Fruit fly (Drosophila melanogaster) S2 (cell line): ENCODE results near the gene Est-Q.
A peak's percentile ranks its signal among the peaks of the same experiment; 100 is the strongest.

Experiments
- CG8478 ChIP-seq: fragments of >200 bp; optimal IDR thresholded peaks from 2 replicates; lab custom pipeline; 2018
- CTCF ChIP-seq, 2 experiments: fragments of >200 bp; optimal IDR thresholded peaks; 2 replicates each; lab custom pipeline; 2018

Est-Q gene

DNA sequence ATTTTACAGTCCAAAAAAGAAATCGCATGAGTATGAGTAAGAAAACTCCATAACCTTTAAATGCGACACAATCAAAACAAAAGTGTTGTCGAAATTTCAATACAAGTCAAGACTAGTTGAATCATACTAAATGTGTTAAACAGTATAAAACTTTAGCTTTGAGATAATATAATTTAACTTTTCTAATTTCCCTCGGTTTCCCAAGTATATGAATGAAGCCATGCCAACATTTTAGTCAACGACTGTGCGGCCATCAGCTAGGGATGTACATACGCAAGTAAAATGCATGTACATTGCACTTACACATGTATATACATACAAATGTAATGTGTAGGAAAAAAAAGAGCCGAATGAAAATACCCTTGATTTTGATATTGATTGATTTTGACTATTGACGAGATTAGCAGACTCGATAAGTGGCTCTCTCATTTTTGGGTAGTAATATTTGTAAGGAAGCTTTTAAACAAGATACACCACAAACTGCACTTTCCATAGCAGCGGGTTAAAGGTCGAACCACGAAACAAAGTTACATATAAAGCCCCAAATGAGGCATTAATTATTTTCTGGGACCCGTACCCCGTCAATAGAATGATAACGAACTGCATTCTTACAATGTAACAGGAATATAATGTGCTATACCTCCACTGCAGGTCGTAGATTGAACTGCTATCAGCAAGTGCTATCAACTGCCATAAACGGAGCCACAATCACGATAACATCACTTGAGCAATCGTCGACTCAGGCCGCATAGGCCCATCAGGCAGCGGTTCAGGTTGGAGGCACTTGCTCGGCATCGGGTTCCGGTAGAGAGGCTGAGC lies 23.1 kb downstream of the Est-Q start:
- no peak for TF ChIP-seq CG8478 (lab: Kevin White, UChicago)
- no peak for TF ChIP-seq CTCF (optimal IDR thresholded peaks at IDR 0.05; lab: Kevin White, UChicago)

DNA sequence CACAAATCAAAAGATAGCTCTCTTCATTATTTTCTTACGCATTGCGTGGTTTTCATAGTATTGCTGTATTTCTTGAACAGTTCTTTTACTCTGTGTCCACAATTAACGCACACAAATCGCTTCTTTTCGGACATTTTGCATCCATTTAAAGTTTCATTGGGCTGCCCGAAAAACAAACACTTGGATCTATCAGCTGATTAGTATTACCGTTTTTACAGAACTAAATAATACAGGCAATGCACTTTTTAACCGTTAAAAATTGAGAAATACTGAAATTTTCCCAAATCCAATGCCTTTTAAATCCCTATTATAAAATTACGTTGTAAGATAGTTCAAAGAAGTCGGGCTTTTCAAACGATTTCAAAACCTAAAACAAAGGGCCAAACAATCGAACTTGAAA lies 27.9 kb downstream of the Est-Q start, which contains the start of gene Arv1:
Gene Arv1, minus strand, starts transcription at position 226 of the 400 bp plus-strand sequence.
- no peak for TF ChIP-seq CTCF (optimal IDR thresholded peaks at IDR 0.05; lab: Kevin White, UChicago)
- no peak for TF ChIP-seq CG8478 (lab: Kevin White, UChicago)

DNA sequence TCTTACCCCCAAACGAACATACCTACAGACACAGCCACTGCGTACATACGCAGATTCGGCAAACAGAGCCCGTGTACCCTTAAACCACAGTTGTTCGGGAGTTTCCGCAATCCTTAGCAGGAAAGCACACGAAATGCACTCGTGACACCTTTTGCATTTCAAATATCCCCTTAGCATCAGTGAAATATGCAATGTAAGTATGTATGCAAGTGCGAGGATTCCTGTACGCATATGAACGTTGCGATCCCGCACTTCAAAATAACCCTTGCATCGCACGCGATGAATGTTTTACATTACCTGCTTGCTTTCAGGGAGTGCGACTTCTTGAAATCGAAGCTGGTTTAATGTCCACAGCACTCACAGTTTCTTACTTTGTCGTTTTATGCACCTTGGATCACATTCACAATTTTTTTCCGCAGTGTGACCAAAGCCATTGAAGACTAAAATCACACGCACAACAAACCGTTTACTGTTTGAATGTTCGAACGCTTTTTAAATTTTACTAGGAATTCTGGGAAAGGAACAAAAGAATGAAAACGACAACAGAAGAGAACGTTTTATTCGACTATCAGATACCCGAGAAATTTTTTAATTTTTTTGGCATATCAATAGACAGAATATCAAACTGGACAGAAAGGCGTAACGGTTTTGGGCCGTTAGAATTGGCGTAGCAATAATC lies 32.2 kb downstream of the Est-Q start, which contains the start of gene Mkrn1:
Gene Mkrn1, minus strand, starts transcription at position 444 of the 679 bp plus-strand sequence.
- TF ChIP-seq CTCF (optimal IDR thresholded peaks at IDR 0.05; lab: Kevin White, UChicago) (peak in 1 of 2 experiments; percentile 40), CG8478 (lab: Kevin White, UChicago) (no peak)

DNA sequence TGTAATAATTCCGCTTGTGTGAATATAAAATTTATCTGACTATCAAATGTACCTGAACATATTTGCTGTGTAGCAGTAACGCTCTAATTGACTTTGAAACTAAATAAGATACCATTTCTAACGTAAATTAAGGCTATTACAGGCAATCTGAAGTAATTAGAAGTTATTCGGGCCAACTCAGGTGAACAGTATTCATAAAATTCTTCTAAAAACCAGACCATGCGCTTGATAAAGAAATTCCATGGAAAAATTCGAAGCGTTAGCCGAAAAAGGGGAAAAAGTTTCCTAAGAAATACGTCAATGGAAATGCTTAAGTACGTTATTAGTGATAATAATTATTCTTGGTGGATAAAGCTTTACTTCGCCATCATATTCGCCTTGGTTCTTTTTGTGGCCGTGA lies 33.1 kb downstream of the Est-Q start, which contains the start of gene ppk5:
Gene ppk5, plus strand, starts transcription at position 301 of the 400 bp plus-strand sequence.
- no peak for TF ChIP-seq CTCF (optimal IDR thresholded peaks at IDR 0.05; lab: Kevin White, UChicago)
- no peak for TF ChIP-seq CG8478 (lab: Kevin White, UChicago)

- TF ChIP-seq CG8478 (lab: Kevin White, UChicago): no peak
- TF ChIP-seq CTCF (optimal IDR thresholded peaks at IDR 0.05; lab: Kevin White, UChicago): peak; percentile 39 to 50
These were observed 35.6 kb downstream of the Est-Q start, which contains the start of gene Rpn10 for dm6 chr3L:21536857-21537256. Gene Rpn10 (plus strand): TSS chr3L:21537000.

dm6 chr3L:21538893-21539244 lies 37.6 kb downstream of the Est-Q start:
- no peak for TF ChIP-seq CG8478 (lab: Kevin White, UChicago)
- no peak for TF ChIP-seq CTCF (optimal IDR thresholded peaks at IDR 0.05; lab: Kevin White, UChicago)

dm6 chr3L:21539245-21540196 lies 38.3 kb downstream of the Est-Q start, which contains the start of the genes COX8 and VhaM9.7-b:
Gene COX8 (minus strand): TSS chr3L:21539447.
Gene VhaM9.7-b (plus strand): TSS chr3L:21539862.
- TF ChIP-seq CG8478 (lab: Kevin White, UChicago) (no peak), CTCF (optimal IDR thresholded peaks at IDR 0.05; lab: Kevin White, UChicago) (peak; percentile 13 to 14)

DNA sequence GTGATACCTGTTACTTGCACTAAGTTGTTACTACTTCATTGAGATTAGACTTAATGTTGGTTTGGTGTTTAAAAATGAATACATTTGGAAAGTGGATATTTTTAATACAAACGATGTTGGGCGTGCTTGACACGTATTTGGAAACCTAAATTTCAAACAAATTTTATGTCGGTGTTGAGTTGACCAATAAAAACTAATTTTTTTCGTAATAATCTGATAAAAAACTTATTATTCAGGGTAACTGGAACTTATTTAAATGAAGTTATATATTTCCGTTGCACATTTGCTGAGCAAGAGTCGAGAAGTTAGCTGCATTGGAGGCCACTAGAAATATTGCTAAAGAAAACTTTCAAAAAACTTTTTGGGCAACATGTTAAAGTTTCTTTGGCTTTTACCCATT lies 40.8 kb downstream of the Est-Q start, which contains the start of gene CG33290:
Gene CG33290, plus strand, starts transcription at position 301 of the 400 bp plus-strand sequence.
- no peak for TF ChIP-seq CTCF (optimal IDR thresholded peaks at IDR 0.05; lab: Kevin White, UChicago)
- no peak for TF ChIP-seq CG8478 (lab: Kevin White, UChicago)
